Worm (Caenorhabditis elegans) whole organism, L4 larva: ENCODE data around the gene kel-8.

Experiments
- ama-1 ChIP-seq: fragments of 150-350 bp; optimal IDR thresholded peaks from 2 replicates; lab custom pipeline; 2014; ENCODE audit warnings: inconsistent platforms, mixed read lengths
- duxl-1 ChIP-seq: sonication (generic microtip); optimal IDR thresholded peaks from 2 replicates; lab custom pipeline; 2016; ENCODE audit warnings: mild to moderate bottlenecking, missing genetic modification characterization, moderate library complexity, missing compliant biosample characterization; ENCODE audit not compliant: poor library complexity
- lin-38 ChIP-seq: fragments of 200-800 bp; sonication (Bioruptor generic); IDR thresholded peaks from 2 replicates; pipeline ENCODE4 v1.3.6; 2022; ENCODE audit warnings: missing genetic modification reagents, missing genetic modification characterization, missing compliant biosample characterization
- nhr-11 ChIP-seq: fragments of 150-350 bp; optimal IDR thresholded peaks from 2 replicates; lab custom pipeline; 2014; ENCODE audit warnings: missing biosample characterization, missing genetic modification characterization
- nhr-28 ChIP-seq: fragments of 150-350 bp; optimal IDR thresholded peaks from 2 replicates; lab custom pipeline; 2014; ENCODE audit warnings: missing biosample characterization, missing genetic modification characterization
- pha-4 ChIP-seq, 2 experiments: fragments of 150-350 bp in 1 of 2; fragments of 200-800 bp in 1 of 2; sonication (Bioruptor generic) in 1 of 2; IDR thresholded peaks in 1 of 2; optimal IDR thresholded peaks in 1 of 2; 2 replicates each; pipeline versions ENCODE4 v1.3.6 to Lab custom; 2014 to 2022; ENCODE audit warnings: missing genetic modification characterization in 2 of 2, missing genetic modification reagents in 2 of 2, missing biosample characterization in 1 of 2, missing compliant biosample characterization in 1 of 2
- tag-97 ChIP-seq: fragments of 200-800 bp; sonication (Bioruptor generic); IDR thresholded peaks from 2 replicates; pipeline ENCODE4 v1.3.6; 2022; ENCODE audit warnings: missing genetic modification characterization, missing compliant biosample characterization
- zag-1 ChIP-seq: fragments of 150-350 bp; optimal IDR thresholded peaks from 2 replicates; lab custom pipeline; 2014; ENCODE audit warnings: missing biosample characterization, missing genetic modification characterization
- ztf-11 ChIP-seq: fragments of 150-350 bp; optimal IDR thresholded peaks from 2 replicates; lab custom pipeline; 2014; ENCODE audit warnings: missing biosample characterization, missing genetic modification characterization

ce11 chrV:2684227-2684626, 13.0 kb downstream of the kel-8 start:
- TF ChIP-seq zag-1 (tag; lab: Kevin White, UChicago) (no peak), nhr-28 (no peak), ama-1 (lab: Kevin White, UChicago) (no peak), ztf-11 (tag; lab: Kevin White, UChicago) (no peak), pha-4 (GFP tag; IDR thresholded peaks at IDR 0.05; lab: Robert Waterston, UW) (no peak), pha-4 (tag; optimal IDR thresholded peaks at IDR 0.05; lab: Kevin White, UChicago) (no peak), nhr-11 (tag; lab: Kevin White, UChicago) (no peak), lin-38 (GFP tag; lab: Robert Waterston, UW) (no peak), duxl-1 (no peak), tag-97 (no peak)
